Worm (Caenorhabditis elegans): ENCODE measurements around the gene cas-1.
A peak's percentile ranks its signal among the peaks of the same experiment; 100 is the strongest.

Gene cas-1

ce11 chrX:16775335-16775835 lies 38.1 kb downstream of the cas-1 start:
- TF ChIP-seq egl-27 (tag; optimal IDR thresholded peaks at IDR 0.05) (no peak), lin-35 (GFP tag; optimal IDR thresholded peaks at IDR 0.05) (peak in 1 of 2 experiments; percentile 14), mef-2 (tag; optimal IDR thresholded peaks at IDR 0.05) (no peak), blmp-1 (tag; optimal IDR thresholded peaks at IDR 0.05) (peak; percentile 88), nhr-85 (tag) (peak; percentile 79), snu-23 (GFP tag; optimal IDR thresholded peaks at IDR 0.05) (peak; percentile 16), lin-13 (GFP tag; optimal IDR thresholded peaks at IDR 0.05) (no peak), ceh-90 (tag; optimal IDR thresholded peaks at IDR 0.05) (no peak), pag-3 (tag; optimal IDR thresholded peaks at IDR 0.05; ENCODE audit: borderline replicate concordance, insufficient read depth) (no peak), C04F5.9 (tag; optimal IDR thresholded peaks at IDR 0.05) (no peak), snpc-4 (tag; optimal IDR thresholded peaks at IDR 0.05) (no peak), zip-4 (GFP tag; optimal IDR thresholded peaks at IDR 0.05) (no peak), pqm-1 (tag; optimal IDR thresholded peaks at IDR 0.05) (peak; percentile 15), fkh-8 (tag; optimal IDR thresholded peaks at IDR 0.05) (no peak), ztf-4 (tag; optimal IDR thresholded peaks at IDR 0.05) (no peak), elt-2 (tag; optimal IDR thresholded peaks at IDR 0.05) (peak; percentile 80), dpl-1 (GFP tag; optimal IDR thresholded peaks at IDR 0.05) (no peak), ztf-11 (tag; optimal IDR thresholded peaks at IDR 0.05) (no peak), ceh-88 (GFP tag; IDR thresholded peaks at IDR 0.05) (no peak), ets-5 (GFP tag; IDR thresholded peaks at IDR 0.05) (no peak), sptf-1 (tag; optimal IDR thresholded peaks at IDR 0.05) (no peak), lin-14 (GFP tag; optimal IDR thresholded peaks at IDR 0.05) (peak; percentile 74), hlh-17 (GFP tag; optimal IDR thresholded peaks at IDR 0.05; ENCODE audit: borderline replicate concordance) (no peak), rnt-1 (tag; optimal IDR thresholded peaks at IDR 0.05) (no peak), C16A3.4 (tag; optimal IDR thresholded peaks at IDR 0.05) (no peak), unc-98 (GFP tag; IDR thresholded peaks at IDR 0.05) (no peak), fos-1 (tag; optimal IDR thresholded peaks at IDR 0.05) (no peak), tbx-2 (tag; optimal IDR thresholded peaks at IDR 0.05) (no peak), nhr-237 (tag; optimal IDR thresholded peaks at IDR 0.05) (no peak), sup-37 (GFP tag; optimal IDR thresholded peaks at IDR 0.05) (no peak), unc-62 (GFP tag; optimal IDR thresholded peaks at IDR 0.05) (no peak), elt-3 (tag; optimal IDR thresholded peaks at IDR 0.05) (peak in 3 of 6 experiments; percentile 59 to 76 (median 68)), nhr-20 (tag; optimal IDR thresholded peaks at IDR 0.05) (peak; percentile 56), nhr-71 (tag; optimal IDR thresholded peaks at IDR 0.05) (peak; percentile 38), irx-1 (tag; optimal IDR thresholded peaks at IDR 0.05) (no peak), xbp-1 (tag; optimal IDR thresholded peaks at IDR 0.05) (no peak), mdl-1 (tag; optimal IDR thresholded peaks at IDR 0.05) (peak in 1 of 2 experiments; percentile 30)

DNA sequence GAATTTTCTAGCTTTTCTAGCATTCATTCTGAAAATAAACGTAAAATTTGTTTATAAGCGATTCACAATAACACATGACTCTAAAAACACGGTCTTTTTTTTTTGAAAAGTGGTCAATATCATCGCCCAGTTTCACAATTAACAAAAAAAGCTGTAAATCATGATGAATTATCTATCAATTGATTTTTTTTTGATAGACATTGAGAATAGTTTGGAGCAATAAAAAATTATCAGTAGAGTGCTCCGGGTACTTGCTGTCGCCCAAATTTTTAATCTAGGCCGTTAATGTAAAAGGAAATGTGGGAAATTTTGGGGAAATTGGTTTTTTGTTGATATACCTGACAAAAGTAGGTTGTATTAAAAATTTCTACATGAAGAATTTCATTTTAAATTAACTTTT lies 40.0 kb downstream of the cas-1 start:
- no peak for TF ChIP-seq tbx-2 (tag; optimal IDR thresholded peaks at IDR 0.05)
- TF ChIP-seq unc-62 (GFP tag; optimal IDR thresholded peaks at IDR 0.05) = no peak
- no peak for TF ChIP-seq unc-86 (tag; optimal IDR thresholded peaks at IDR 0.05)
- TF ChIP-seq C16A3.4 (tag; optimal IDR thresholded peaks at IDR 0.05) = no peak
- TF ChIP-seq nhr-84 (tag; optimal IDR thresholded peaks at IDR 0.05) = no peak
- TF ChIP-seq elt-2 (tag; optimal IDR thresholded peaks at IDR 0.05) = no peak
- no peak for TF ChIP-seq snpc-4 (tag; optimal IDR thresholded peaks at IDR 0.05)
- no peak for TF ChIP-seq ceh-90 (tag; optimal IDR thresholded peaks at IDR 0.05)
- TF ChIP-seq mep-1 (tag; optimal IDR thresholded peaks at IDR 0.05) = no peak
- no peak for TF ChIP-seq sptf-1 (tag; optimal IDR thresholded peaks at IDR 0.05)
